Fruit fly (Drosophila melanogaster) S2 (cell line): ENCODE results near the gene Ork1.

Source experiments
- CG8478 ChIP-seq: fragments of >200 bp; optimal IDR thresholded peaks from 2 replicates; lab custom pipeline; 2018
- CTCF ChIP-seq, 2 experiments: fragments of >200 bp; optimal IDR thresholded peaks; 2 replicates each; lab custom pipeline; 2018

DNA sequence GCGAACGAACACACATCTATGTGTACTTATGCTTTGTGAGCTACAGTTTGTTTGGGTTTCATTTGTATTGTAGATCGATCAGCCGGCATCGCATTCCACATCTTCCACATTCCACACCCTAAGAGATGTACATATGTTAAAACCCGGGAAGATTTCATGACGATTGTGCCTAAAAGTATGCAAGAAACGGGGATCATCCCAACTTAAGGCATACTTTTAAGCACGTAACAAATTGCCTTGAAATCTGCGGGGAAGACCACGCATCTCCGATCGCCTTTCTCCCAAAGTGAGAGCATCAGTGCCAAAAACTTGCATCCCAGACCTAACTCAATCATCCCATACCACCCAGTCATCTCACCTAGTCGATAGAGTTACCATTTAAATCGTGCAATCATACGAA, 30.6 kb upstream of the Ork1 start:
- TF ChIP-seq CG8478 (lab: Kevin White, UChicago), result no peak
- TF ChIP-seq CTCF (optimal IDR thresholded peaks at IDR 0.05; lab: Kevin White, UChicago), result no peak
